Worm (Caenorhabditis elegans): ENCODE data around the gene uvs-1.

DNA sequence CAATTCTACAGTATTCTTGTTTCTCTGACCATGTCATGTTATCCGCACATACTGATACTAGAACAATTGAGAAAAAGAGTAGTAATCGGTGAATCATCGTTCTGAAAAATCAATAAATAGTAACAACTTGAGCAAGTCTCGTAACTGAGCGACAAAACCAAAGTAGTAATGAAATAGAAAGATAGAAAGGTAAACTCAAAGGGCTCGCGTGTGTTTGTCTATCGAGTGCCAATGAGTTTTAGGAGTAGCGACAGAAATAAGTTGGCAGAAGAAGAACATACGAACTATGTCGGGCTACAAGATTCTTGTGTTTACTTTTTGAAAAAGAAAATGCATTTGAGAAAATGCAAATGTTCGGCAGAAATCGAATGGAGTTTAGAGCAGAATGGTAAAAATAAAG lies 35.5 kb upstream of the uvs-1 start, which contains the start of gene C37C3.12:
- TF ChIP-seq unc-62 (GFP tag; optimal IDR thresholded peaks at IDR 0.05) (no peak), mls-2 (tag; optimal IDR thresholded peaks at IDR 0.05) (no peak), unc-120 (tag; optimal IDR thresholded peaks at IDR 0.05; ENCODE audit: poor library complexity, severe bottlenecking) (no peak), blmp-1 (tag; optimal IDR thresholded peaks at IDR 0.05) (no peak), mab-5 (tag; optimal IDR thresholded peaks at IDR 0.05) (no peak), lsy-2 (tag; optimal IDR thresholded peaks at IDR 0.05) (no peak)
